Fruit fly (Drosophila melanogaster) whole organism, wandering third instar larva: ENCODE results near the gene mRpL10.

Source experiments
- lola ChIP-seq: fragments of >200 bp; optimal IDR thresholded peaks from 2 replicates; lab custom pipeline; 2017; ENCODE audit warnings: missing biosample characterization, missing genetic modification characterization
- psq ChIP-seq: fragments of 200-800 bp; sonication (Bioruptor generic); optimal IDR thresholded peaks from 3 replicates; lab custom pipeline; 2017; ENCODE audit warnings: missing biosample characterization, mild to moderate bottlenecking, missing genetic modification characterization, moderate library complexity

- TF ChIP-seq lola (GFP tag; lab: Kevin White, UChicago) (no peak), psq (GFP tag; lab: Kevin White, UChicago) (no peak)
Observed at dm6 chr2L:155215-155712, 48.3 kb upstream of the mRpL10 start, which contains the start of gene Pus10.
